Worm (Caenorhabditis elegans): ENCODE data around the gene str-92.
A peak's percentile ranks its signal among the peaks of the same experiment; 100 is the strongest.

str-92 gene

ce11 chrV:17694260-17694659 is 17.8 kb upstream of the str-92 start:
- TF ChIP-seq mep-1 (tag; optimal IDR thresholded peaks at IDR 0.05) (no peak), fos-1 (tag; optimal IDR thresholded peaks at IDR 0.05) (no peak), xbp-1 (tag; optimal IDR thresholded peaks at IDR 0.05) (no peak), pqm-1 (tag; optimal IDR thresholded peaks at IDR 0.05) (peak; percentile 33), nhr-76 (tag; optimal IDR thresholded peaks at IDR 0.05) (no peak), mdl-1 (tag; optimal IDR thresholded peaks at IDR 0.05) (no peak), skn-1 (tag; optimal IDR thresholded peaks at IDR 0.05) (no peak), nhr-11 (tag; optimal IDR thresholded peaks at IDR 0.05) (no peak), elt-2 (tag; optimal IDR thresholded peaks at IDR 0.05) (peak; percentile 50)

ce11 chrV:17690922-17691321 is 14.5 kb upstream of the str-92 start, which contains the start of gene F59A1.13:
TSS of gene F59A1.13 (minus strand) at chrV:17691022.
- no peak for TF ChIP-seq nhr-237 (tag; optimal IDR thresholded peaks at IDR 0.05)
- TF ChIP-seq hpl-2 (GFP tag; optimal IDR thresholded peaks at IDR 0.05): no peak
- TF ChIP-seq lin-39 (tag; optimal IDR thresholded peaks at IDR 0.05): no peak
- TF ChIP-seq snu-23 (GFP tag; optimal IDR thresholded peaks at IDR 0.05): no peak
- no peak for TF ChIP-seq pqm-1 (tag; optimal IDR thresholded peaks at IDR 0.05)
- no peak for TF ChIP-seq lin-15B (tag; optimal IDR thresholded peaks at IDR 0.05)
- no peak for TF ChIP-seq ceh-8 (GFP tag; optimal IDR thresholded peaks at IDR 0.05)
- no peak for TF ChIP-seq mep-1 (tag; optimal IDR thresholded peaks at IDR 0.05)
- TF ChIP-seq lin-14 (GFP tag; optimal IDR thresholded peaks at IDR 0.05): no peak
- no peak for TF ChIP-seq nhr-12 (tag; optimal IDR thresholded peaks at IDR 0.05)
- TF ChIP-seq pag-3 (tag; optimal IDR thresholded peaks at IDR 0.05; ENCODE audit: borderline replicate concordance, insufficient read depth): no peak
- TF ChIP-seq swsn-7 (tag; optimal IDR thresholded peaks at IDR 0.05): no peak
- TF ChIP-seq vab-15 (tag; optimal IDR thresholded peaks at IDR 0.05): no peak

- TF ChIP-seq fkh-4 (tag; optimal IDR thresholded peaks at IDR 0.05; ENCODE audit: borderline replicate concordance): no peak
- TF ChIP-seq dsc-1 (tag; optimal IDR thresholded peaks at IDR 0.05): no peak
- no peak for TF ChIP-seq ceh-88 (GFP tag; IDR thresholded peaks at IDR 0.05)
- no peak for TF ChIP-seq unc-86 (tag; optimal IDR thresholded peaks at IDR 0.05)
- TF ChIP-seq snu-23 (GFP tag; optimal IDR thresholded peaks at IDR 0.05): no peak
- no peak for TF ChIP-seq Y116A8C.19 (tag; optimal IDR thresholded peaks at IDR 0.05; ENCODE audit: borderline replicate concordance)
- TF ChIP-seq nhr-76 (tag; optimal IDR thresholded peaks at IDR 0.05): no peak
Observed at ce11 chrV:17686852-17687251, 10.4 kb upstream of the str-92 start, which contains the start of gene F59A1.18. TSS of gene F59A1.18 (minus strand) at chrV:17686952.

ce11 chrV:17684857-17685256 is 8.4 kb upstream of the str-92 start, which contains the start of the genes F59A1.16 and F59A1.6:
TSS of gene F59A1.16 (minus strand) at chrV:17684957.
TSS of gene F59A1.6 (plus strand) at chrV:17685141.
- TF ChIP-seq unc-30 (tag; optimal IDR thresholded peaks at IDR 0.05) (no peak), xbp-1 (tag; optimal IDR thresholded peaks at IDR 0.05) (no peak), nhr-77 (tag; optimal IDR thresholded peaks at IDR 0.05) (no peak), nhr-12 (tag; optimal IDR thresholded peaks at IDR 0.05) (no peak)

ce11 chrV:17683763-17684162 is 7.3 kb upstream of the str-92 start, which contains the start of gene F59A1.15:
TSS of gene F59A1.15 (minus strand) at chrV:17683863.
- TF ChIP-seq Y116A8C.19 (tag; optimal IDR thresholded peaks at IDR 0.05; ENCODE audit: borderline replicate concordance): no peak
- no peak for TF ChIP-seq egl-13 (tag; optimal IDR thresholded peaks at IDR 0.05)
- TF ChIP-seq zag-1 (tag; optimal IDR thresholded peaks at IDR 0.05): no peak
- TF ChIP-seq mef-2 (tag; optimal IDR thresholded peaks at IDR 0.05): no peak
- no peak for TF ChIP-seq swsn-7 (tag; optimal IDR thresholded peaks at IDR 0.05)
- TF ChIP-seq unc-62 (GFP tag; optimal IDR thresholded peaks at IDR 0.05): no peak
- no peak for TF ChIP-seq ceh-88 (GFP tag; IDR thresholded peaks at IDR 0.05)
- TF ChIP-seq ceh-8 (GFP tag; optimal IDR thresholded peaks at IDR 0.05): no peak
- no peak for TF ChIP-seq pag-3 (tag; optimal IDR thresholded peaks at IDR 0.05; ENCODE audit: borderline replicate concordance, insufficient read depth)

ce11 chrV:17683290-17683689 is 6.8 kb upstream of the str-92 start:
- no peak for TF ChIP-seq aha-1 (tag; optimal IDR thresholded peaks at IDR 0.05)
- no peak for TF ChIP-seq unc-86 (tag; optimal IDR thresholded peaks at IDR 0.05)
- no peak for TF ChIP-seq rnt-1 (tag; optimal IDR thresholded peaks at IDR 0.05)
- no peak for TF ChIP-seq nhr-20 (tag; optimal IDR thresholded peaks at IDR 0.05)
- no peak for TF ChIP-seq efl-1 (optimal IDR thresholded peaks at IDR 0.05)
- peak in 1 of 2 experiments; percentile 4 for TF ChIP-seq efl-1 (GFP tag; optimal IDR thresholded peaks at IDR 0.05 in 1 of 2)
